Worm (Caenorhabditis elegans): ENCODE data around the gene Y94H6A.5.

Y94H6A.5 gene

ce11 chrIV:2640950-2641349 lies 62.8 kb downstream of the Y94H6A.5 start, which contains the start of the genes mdf-2 and nduv-3:
Gene mdf-2 (minus strand): TSS chrIV:2641125.
Gene nduv-3 (plus strand): TSS chrIV:2641310.
- no peak for TF ChIP-seq M03D4.4 (tag; optimal IDR thresholded peaks at IDR 0.05)
- TF ChIP-seq nhr-76 (tag; optimal IDR thresholded peaks at IDR 0.05): no peak
- TF ChIP-seq mep-1 (tag; optimal IDR thresholded peaks at IDR 0.05): peak; percentile 61
- no peak for TF ChIP-seq hlh-1 (tag; optimal IDR thresholded peaks at IDR 0.05)
- no peak for TF ChIP-seq nhr-2 (tag; optimal IDR thresholded peaks at IDR 0.05)
- TF ChIP-seq ceh-39 (tag; optimal IDR thresholded peaks at IDR 0.05): peak; percentile 75
- peak; percentile 82 for TF ChIP-seq lin-13 (tag; optimal IDR thresholded peaks at IDR 0.05)
- TF ChIP-seq ces-1 (GFP tag; optimal IDR thresholded peaks at IDR 0.05): peak; percentile 83
- no peak for TF ChIP-seq snpc-4 (tag; optimal IDR thresholded peaks at IDR 0.05)
- no peak for TF ChIP-seq cnd-1 (tag; optimal IDR thresholded peaks at IDR 0.05)
- TF ChIP-seq mls-2 (tag; optimal IDR thresholded peaks at IDR 0.05): no peak
- TF ChIP-seq nhr-12 (tag; optimal IDR thresholded peaks at IDR 0.05): no peak
- TF ChIP-seq lsy-2 (tag; optimal IDR thresholded peaks at IDR 0.05): peak; percentile 78
- TF ChIP-seq ceh-83 (GFP tag; optimal IDR thresholded peaks at IDR 0.05): no peak
- TF ChIP-seq blmp-1 (tag; optimal IDR thresholded peaks at IDR 0.05): no peak
- TF ChIP-seq bed-3 (GFP tag; optimal IDR thresholded peaks at IDR 0.05): no peak
- TF ChIP-seq tbx-8 (GFP tag; optimal IDR thresholded peaks at IDR 0.05): no peak
- no peak for TF ChIP-seq unc-39 (tag; optimal IDR thresholded peaks at IDR 0.05)
- TF ChIP-seq zip-8 (tag; optimal IDR thresholded peaks at IDR 0.05): no peak
- no peak for TF ChIP-seq flh-1 (GFP tag; optimal IDR thresholded peaks at IDR 0.05)
- peak; percentile 30 for TF ChIP-seq nhr-237 (tag; optimal IDR thresholded peaks at IDR 0.05)
- TF ChIP-seq pha-4 (tag; optimal IDR thresholded peaks at IDR 0.05): peak; percentile 74
- no peak for TF ChIP-seq nhr-28 (tag; optimal IDR thresholded peaks at IDR 0.05)
- TF ChIP-seq ham-2 (GFP tag; optimal IDR thresholded peaks at IDR 0.05): no peak
- TF ChIP-seq ztf-11 (tag; optimal IDR thresholded peaks at IDR 0.05): no peak

ce11 chrIV:2639666-2640273 lies 64.0 kb downstream of the Y94H6A.5 start:
- TF ChIP-seq mls-2 (tag; optimal IDR thresholded peaks at IDR 0.05): peak; percentile 59
- TF ChIP-seq M03D4.4 (tag; optimal IDR thresholded peaks at IDR 0.05): peak; percentile 52
- TF ChIP-seq ceh-43 (GFP tag; optimal IDR thresholded peaks at IDR 0.05): no peak
- TF ChIP-seq zip-8 (tag; optimal IDR thresholded peaks at IDR 0.05): peak; percentile 90
- peak; percentile 19 for TF ChIP-seq lin-32 (GFP tag; optimal IDR thresholded peaks at IDR 0.05)
- peak; percentile 72 for TF ChIP-seq ceh-83 (GFP tag; optimal IDR thresholded peaks at IDR 0.05)
- TF ChIP-seq cnd-1 (tag; optimal IDR thresholded peaks at IDR 0.05): peak; percentile 11
- peak; percentile 90 for TF ChIP-seq nhr-2 (tag; optimal IDR thresholded peaks at IDR 0.05)
- peak; percentile 50 for TF ChIP-seq bed-3 (GFP tag; optimal IDR thresholded peaks at IDR 0.05)
- peak; percentile 49 for TF ChIP-seq unc-120 (tag; optimal IDR thresholded peaks at IDR 0.05; ENCODE audit: poor library complexity, severe bottlenecking)
- peak; percentile 25 for TF ChIP-seq drap-1 (GFP tag; optimal IDR thresholded peaks at IDR 0.05)
- TF ChIP-seq snpc-4 (tag; optimal IDR thresholded peaks at IDR 0.05): no peak
- peak; percentile 83 for TF ChIP-seq sptf-1 (tag; optimal IDR thresholded peaks at IDR 0.05)
- peak; percentile 13 for TF ChIP-seq flh-1 (GFP tag; optimal IDR thresholded peaks at IDR 0.05)
- no peak for TF ChIP-seq nhr-28 (tag; optimal IDR thresholded peaks at IDR 0.05)
- TF ChIP-seq sem-2 (GFP tag; optimal IDR thresholded peaks at IDR 0.05): peak; percentile 58
- TF ChIP-seq nhr-12 (tag; optimal IDR thresholded peaks at IDR 0.05): no peak
- peak; percentile 35 for TF ChIP-seq ham-2 (GFP tag; optimal IDR thresholded peaks at IDR 0.05)
- peak; percentile 7 for TF ChIP-seq tbx-8 (GFP tag; optimal IDR thresholded peaks at IDR 0.05)
